Fruit fly (Drosophila melanogaster) whole organism, embryonic: ENCODE results near the gene Msh6.
A peak's percentile ranks its signal among the peaks of the same experiment; 100 is the strongest.

Experiments
- Antp ChIP-seq: fragments of 200-800 bp; sonication (Bioruptor generic); optimal IDR thresholded peaks from 3 replicates; lab custom pipeline; 2016; ENCODE audit warnings: missing biosample characterization, missing genetic modification characterization
- Bgb ChIP-seq: fragments of 200-800 bp; sonication (Bioruptor generic); IDR thresholded peaks from 2 replicates; pipeline ENCODE4 v1.3.6; 2022; ENCODE audit warnings: missing biosample characterization, missing genetic modification characterization; ENCODE audit not compliant: partially characterized antibody
- BtbVII ChIP-seq: fragments of 200-800 bp; sonication (Bioruptor generic); optimal IDR thresholded peaks from 3 replicates; lab custom pipeline; 2017; ENCODE audit warnings: missing biosample characterization, mild to moderate bottlenecking, missing genetic modification characterization
- Bteb2 ChIP-seq: fragments of 200-800 bp; sonication (Bioruptor generic); optimal IDR thresholded peaks from 2 replicates; lab custom pipeline; 2016; ENCODE audit warnings: missing biosample characterization, missing genetic modification characterization
- CG10267 ChIP-seq: fragments of 200-800 bp; sonication (Bioruptor generic); optimal IDR thresholded peaks from 2 replicates; lab custom pipeline; 2018; ENCODE audit warnings: missing biosample characterization, mild to moderate bottlenecking, missing genetic modification characterization, moderate library complexity
- CG11456 ChIP-seq: fragments of 200-800 bp; sonication (Bioruptor generic); IDR thresholded peaks from 3 replicates; pipeline ENCODE4 v1.3.6; 2022; ENCODE audit warnings: missing biosample characterization, missing genetic modification characterization
- CG11504 ChIP-seq: fragments of 200-800 bp; sonication (Bioruptor generic); optimal IDR thresholded peaks from 3 replicates; lab custom pipeline; 2019; ENCODE audit warnings: missing biosample characterization, mild to moderate bottlenecking, missing genetic modification characterization, moderate library complexity
- CG13424 ChIP-seq: fragments of 200-800 bp; sonication (Bioruptor generic); optimal IDR thresholded peaks from 2 replicates; lab custom pipeline; 2019; ENCODE audit warnings: missing biosample characterization, mild to moderate bottlenecking, missing genetic modification characterization, moderate library complexity
- CG14441 ChIP-seq: fragments of 200-800 bp; sonication (Bioruptor generic); IDR thresholded peaks from 2 replicates; pipeline ENCODE4 v1.3.6; 2022; ENCODE audit warnings: missing biosample characterization, missing genetic modification characterization
- CG15011 ChIP-seq: fragments of 200-800 bp; sonication (Bioruptor generic); optimal IDR thresholded peaks from 3 replicates; lab custom pipeline; 2018; ENCODE audit warnings: missing biosample characterization, mild to moderate bottlenecking, missing genetic modification characterization
- CG18764 ChIP-seq: fragments of 200-800 bp; sonication (Bioruptor generic); optimal IDR thresholded peaks from 3 replicates; lab custom pipeline; 2016; ENCODE audit warnings: missing biosample characterization, missing genetic modification characterization
- CG2129 ChIP-seq: fragments of 200-800 bp; sonication (Bioruptor generic); IDR thresholded peaks from 2 replicates; pipeline ENCODE4 v1.3.6; 2022; ENCODE audit warnings: missing biosample characterization, missing genetic modification characterization; ENCODE audit not compliant: partially characterized antibody
- CG2678 ChIP-seq: fragments of 200-800 bp; sonication (Bioruptor generic); optimal IDR thresholded peaks from 3 replicates; lab custom pipeline; 2019; ENCODE audit warnings: missing biosample characterization, mild to moderate bottlenecking, missing genetic modification characterization, moderate library complexity
- CG30431 ChIP-seq: fragments of 200-800 bp; sonication (Bioruptor generic); optimal IDR thresholded peaks from 2 replicates; lab custom pipeline; 2017; ENCODE audit warnings: missing biosample characterization, missing genetic modification characterization
- CG31441 ChIP-seq: fragments of 200-800 bp; sonication (Bioruptor generic); IDR thresholded peaks from 2 replicates; pipeline ENCODE4 v1.3.6; 2022; ENCODE audit warnings: missing biosample characterization, missing genetic modification characterization
- CG32772 ChIP-seq: fragments of 200-800 bp; sonication (Bioruptor generic); IDR thresholded peaks from 2 replicates; pipeline ENCODE4 v1.3.6; 2022; ENCODE audit warnings: missing biosample characterization, missing genetic modification characterization
- CG3726 ChIP-seq: fragments of 200-800 bp; sonication (Bioruptor generic); IDR thresholded peaks from 3 replicates; pipeline ENCODE4, ENCODE4 v1.3.6; 2022; ENCODE audit warnings: missing biosample characterization, missing genetic modification characterization
- CG4707 ChIP-seq: fragments of 200-800 bp; sonication (Bioruptor generic); optimal IDR thresholded peaks from 2 replicates; lab custom pipeline; 2018; ENCODE audit warnings: missing biosample characterization, mild to moderate bottlenecking, missing genetic modification characterization, moderate library complexity
- CG6689 ChIP-seq: fragments of 200-800 bp; sonication (Bioruptor generic); IDR thresholded peaks from 2 replicates; pipeline ENCODE4 v1.3.6; 2022; ENCODE audit warnings: missing biosample characterization, missing genetic modification characterization
- CG8290 ChIP-seq, 3 experiments: fragments of 200-800 bp; sonication (Bioruptor generic); optimal IDR thresholded peaks; 2 replicates each; lab custom pipeline; 2016 to 2019; ENCODE audit warnings: missing biosample characterization in 3 of 3, missing genetic modification characterization in 3 of 3, mild to moderate bottlenecking in 2 of 3, moderate library complexity in 1 of 3
- CG9215 ChIP-seq: fragments of 200-800 bp; sonication (Bioruptor generic); IDR thresholded peaks from 2 replicates; pipeline ENCODE4 v1.3.6; 2022; ENCODE audit warnings: missing biosample characterization, missing genetic modification characterization
- CG9876 ChIP-seq: fragments of 200-800 bp; sonication (Bioruptor generic); optimal IDR thresholded peaks from 2 replicates; lab custom pipeline; 2016; ENCODE audit warnings: missing biosample characterization, missing genetic modification characterization
- CHES-1-like ChIP-seq: fragments of 200-800 bp; sonication (Bioruptor generic); optimal IDR thresholded peaks from 2 replicates; lab custom pipeline; 2016; ENCODE audit warnings: missing biosample characterization, missing genetic modification characterization
- Dad ChIP-seq: fragments of 200-800 bp; sonication (Bioruptor generic); optimal IDR thresholded peaks from 3 replicates; lab custom pipeline; 2016; ENCODE audit warnings: missing biosample characterization, missing genetic modification characterization
- E2f2 ChIP-seq: fragments of 200-800 bp; sonication (Bioruptor generic); IDR thresholded peaks from 2 replicates; pipeline ENCODE4 v1.3.6; 2022; ENCODE audit warnings: missing biosample characterization, missing genetic modification characterization
- Opbp ChIP-seq: fragments of 200-800 bp; sonication (Bioruptor generic); IDR thresholded peaks from 3 replicates; pipeline ENCODE4 v1.3.6; 2022; ENCODE audit warnings: missing biosample characterization, missing genetic modification characterization; ENCODE audit not compliant: partially characterized antibody
- Poxn ChIP-seq: fragments of 200-800 bp; sonication (Bioruptor generic); IDR thresholded peaks from 2 replicates; pipeline ENCODE4 v1.3.6; 2022; ENCODE audit warnings: missing biosample characterization, missing genetic modification characterization
- Sin3A ChIP-seq: fragments of >200 bp; optimal IDR thresholded peaks from 2 replicates; lab custom pipeline; 2018
- Trl ChIP-seq, 3 experiments: fragments of >200 bp in 2 of 3; fragments of 200-800 bp in 1 of 3; sonication (Bioruptor generic) in 1 of 3; optimal IDR thresholded peaks; 2 replicates in 1 of 3; 3 replicates in 2 of 3; lab custom pipeline; 2016 to 2017; ENCODE audit warnings: missing biosample characterization in 1 of 3, missing genetic modification characterization in 1 of 3
- amos ChIP-seq: fragments of 200-800 bp; sonication (Bioruptor generic); IDR thresholded peaks from 2 replicates; pipeline ENCODE4 v1.3.6; 2022; ENCODE audit warnings: missing biosample characterization, missing genetic modification characterization; ENCODE audit not compliant: partially characterized antibody
- chif ChIP-seq, 2 experiments: fragments of 200-800 bp; sonication (Bioruptor generic); optimal IDR thresholded peaks; 3 replicates each; lab custom pipeline; 2016; ENCODE audit warnings: missing biosample characterization in 2 of 2, missing genetic modification characterization in 2 of 2
- crc ChIP-seq: fragments of 200-800 bp; sonication (Bioruptor generic); optimal IDR thresholded peaks from 2 replicates; lab custom pipeline; 2016; ENCODE audit warnings: missing biosample characterization, missing genetic modification characterization
- dmrt99B ChIP-seq: fragments of 200-800 bp; sonication (Bioruptor generic); optimal IDR thresholded peaks from 2 replicates; lab custom pipeline; 2018; ENCODE audit warnings: missing biosample characterization, mild to moderate bottlenecking, missing genetic modification characterization, moderate library complexity
- emc ChIP-seq: fragments of 200-800 bp; sonication (Bioruptor generic); optimal IDR thresholded peaks from 2 replicates; lab custom pipeline; 2016; ENCODE audit warnings: missing biosample characterization, missing genetic modification characterization
- gce ChIP-seq: fragments of 200-800 bp; sonication (Bioruptor generic); IDR thresholded peaks from 3 replicates; pipeline ENCODE4 v1.3.6; 2022; ENCODE audit warnings: missing biosample characterization, missing genetic modification characterization
- jumu ChIP-seq: fragments of 200-800 bp; sonication (Bioruptor generic); optimal IDR thresholded peaks from 3 replicates; lab custom pipeline; 2016; ENCODE audit warnings: missing biosample characterization, missing genetic modification characterization
- kah ChIP-seq: fragments of 200-800 bp; sonication (Bioruptor generic); optimal IDR thresholded peaks from 2 replicates; lab custom pipeline; 2018; ENCODE audit warnings: missing biosample characterization, mild to moderate bottlenecking, missing genetic modification characterization
- lmd ChIP-seq: fragments of 200-800 bp; sonication (Bioruptor generic); IDR thresholded peaks from 2 replicates; pipeline ENCODE4 v1.3.6; 2022; ENCODE audit warnings: missing biosample characterization, missing genetic modification characterization
- mld ChIP-seq: fragments of 200-800 bp; sonication (Bioruptor generic); IDR thresholded peaks from 3 replicates; pipeline ENCODE4 v1.3.6; 2022; ENCODE audit warnings: missing biosample characterization, missing genetic modification characterization; ENCODE audit not compliant: partially characterized antibody
- nerfin-1 ChIP-seq: fragments of 200-800 bp; sonication (Bioruptor generic); optimal IDR thresholded peaks from 3 replicates; lab custom pipeline; 2019; ENCODE audit warnings: missing biosample characterization, mild to moderate bottlenecking, missing genetic modification characterization, moderate library complexity
- nerfin-2 ChIP-seq: fragments of 200-800 bp; sonication (Bioruptor generic); IDR thresholded peaks from 2 replicates; pipeline ENCODE4 v1.3.6; 2022; ENCODE audit warnings: missing biosample characterization, missing genetic modification characterization; ENCODE audit not compliant: partially characterized antibody
- org-1 ChIP-seq: fragments of 200-800 bp; sonication (Bioruptor generic); optimal IDR thresholded peaks from 2 replicates; lab custom pipeline; 2017; ENCODE audit warnings: missing biosample characterization, missing genetic modification characterization
- run ChIP-seq: fragments of 200-800 bp; sonication (Bioruptor generic); optimal IDR thresholded peaks from 3 replicates; lab custom pipeline; 2018; ENCODE audit warnings: missing biosample characterization, mild to moderate bottlenecking, missing genetic modification characterization
- seq ChIP-seq: fragments of 200-800 bp; sonication (Bioruptor generic); IDR thresholded peaks from 2 replicates; pipeline ENCODE4 v1.3.6; 2022; ENCODE audit warnings: missing biosample characterization, missing genetic modification characterization
- sr ChIP-seq: fragments of 200-800 bp; sonication (Bioruptor generic); IDR thresholded peaks from 3 replicates; pipeline ENCODE4 v1.3.6; 2022; ENCODE audit warnings: missing biosample characterization, missing genetic modification characterization
- vvl ChIP-seq: fragments of 200-800 bp; sonication (Bioruptor generic); IDR thresholded peaks from 2 replicates; pipeline ENCODE4 v1.3.6; 2022; ENCODE audit warnings: missing biosample characterization, missing genetic modification characterization
- z ChIP-seq: fragments of 200-800 bp; sonication (Bioruptor generic); IDR thresholded peaks from 3 replicates; pipeline ENCODE4 v1.3.6; 2022; ENCODE audit warnings: missing biosample characterization, missing genetic modification characterization

Msh6 gene

dm6 chr3L:15136659-15137572, 21.4 kb downstream of the Msh6 start, which contains the start of gene CG12316 (continued):
- TF ChIP-seq CG10267 (tag; lab: Kevin White, UChicago) (peak; percentile 95), CG11504 (tag; lab: Kevin White, UChicago) (peak; percentile 92), BtbVII (GFP tag; lab: Kevin White, UChicago) (peak; percentile 91), z (GFP tag; lab: Robert Waterston, UW) (peak; percentile 38; the same call in 1 of the 3 replicates), CHES-1-like (GFP tag; lab: Kevin White, UChicago) (peak; percentile 89), kah (GFP tag; lab: Kevin White, UChicago) (peak; percentile 72), Bgb (GFP tag; lab: Robert Waterston, UW) (peak; percentile 81), CG9215 (GFP tag; lab: Robert Waterston, UW) (peak; percentile 76), Antp (peak; percentile 90), nerfin-2 (GFP tag; lab: Robert Waterston, UW) (peak; percentile 67), amos (GFP tag; lab: Robert Waterston, UW) (peak; percentile 76), run (tag; lab: Kevin White, UChicago) (peak; percentile 79), CG14441 (GFP tag; lab: Robert Waterston, UW) (peak; percentile 70), CG31441 (peak; percentile 90), lmd (GFP tag; lab: Robert Waterston, UW) (peak; percentile 88), CG11456 (GFP tag; lab: Robert Waterston, UW) (peak; percentile 73; the same call in 2 of the 3 replicates), CG13424 (tag; lab: Kevin White, UChicago) (peak; percentile 93), CG30431 (GFP tag; lab: Kevin White, UChicago) (peak; percentile 85), seq (GFP tag; lab: Robert Waterston, UW) (peak; percentile 87), CG9876 (GFP tag; lab: Kevin White, UChicago) (peak; percentile 74), CG4707 (GFP tag; lab: Kevin White, UChicago) (peak; percentile 88), dmrt99B (tag; lab: Kevin White, UChicago) (peak; percentile 91), Bteb2 (GFP tag; lab: Kevin White, UChicago) (peak; percentile 88), CG2129 (GFP tag; lab: Robert Waterston, UW) (peak; percentile 69), CG15011 (GFP tag; lab: Kevin White, UChicago) (peak; percentile 87), sr (GFP tag; lab: Robert Waterston, UW) (peak; percentile 46; the same call in 1 of the 3 replicates), gce (GFP tag; lab: Robert Waterston, UW) (peak; percentile 36; the same call in 2 of the 3 replicates), CG2678 (tag; lab: Kevin White, UChicago) (peak; percentile 94), CG32772 (no peak; the same call in none of the 2 replicates), Sin3A (lab: Kevin White, UChicago) (peak; percentile 40), crc (GFP tag; lab: Kevin White, UChicago) (peak; percentile 89), CG18764 (GFP tag; lab: Kevin White, UChicago) (peak; percentile 80), Dad (GFP tag; lab: Kevin White, UChicago) (peak; percentile 93), nerfin-1 (tag; lab: Kevin White, UChicago) (peak; percentile 93), Trl (optimal IDR thresholded peaks at IDR 0.05; lab: Kevin White, UChicago) (no peak), Trl (GFP tag; optimal IDR thresholded peaks at IDR 0.05; lab: Kevin White, UChicago) (peak; percentile 91), Poxn (GFP tag; lab: Robert Waterston, UW) (0 out of 2 replicates have a peak, but pooled peaks have one; percentile 24), CG8290 (GFP tag; optimal IDR thresholded peaks at IDR 0.05; lab: Kevin White, UChicago) (peak; percentile 80), CG8290 (tag; optimal IDR thresholded peaks at IDR 0.05; lab: Kevin White, UChicago) (peak in 1 of 2 experiments; percentile 85), Opbp (GFP tag; lab: Robert Waterston, UW) (peak; percentile 73; the same call in 2 of the 3 replicates), E2f2 (GFP tag; lab: Robert Waterston, UW) (peak; percentile 85), CG6689 (GFP tag; lab: Robert Waterston, UW) (peak; percentile 91), vvl (peak; percentile 92), jumu (GFP tag; lab: Kevin White, UChicago) (peak; percentile 94), chif (GFP tag; optimal IDR thresholded peaks at IDR 0.05; lab: Kevin White, UChicago) (peak; percentile 86 to 92), org-1 (GFP tag; lab: Kevin White, UChicago) (peak; percentile 94), CG3726 (GFP tag; lab: Robert Waterston, UW) (peak; percentile 73; the same call in 2 of the 3 replicates), emc (GFP tag; lab: Kevin White, UChicago) (peak; percentile 68), mld (GFP tag; lab: Robert Waterston, UW) (peak; percentile 47; the same call in 1 of the 3 replicates)
